Worm (Caenorhabditis elegans) whole organism, mixed stage, embryonic: ENCODE results near the gene R02D3.8.

Experiments
- flh-1 ChIP-seq: fragments of 200-800 bp; sonication (Bioruptor generic); optimal IDR thresholded peaks from 2 replicates; lab custom pipeline; 2018; ENCODE audit warnings: mild to moderate bottlenecking, missing genetic modification characterization, moderate library complexity, missing compliant biosample characterization
- hlh-1 ChIP-seq: fragments of 150-350 bp; optimal IDR thresholded peaks from 2 replicates; lab custom pipeline; 2014; ENCODE audit warnings: missing biosample characterization, missing genetic modification reagents, missing genetic modification characterization
- lin-13 ChIP-seq: fragments of 150-350 bp; optimal IDR thresholded peaks from 2 replicates; lab custom pipeline; 2014; ENCODE audit warnings: missing biosample characterization, missing genetic modification characterization
- lin-32 ChIP-seq: fragments of 200-800 bp; sonication (Bioruptor generic); optimal IDR thresholded peaks from 2 replicates; lab custom pipeline; 2018; ENCODE audit warnings: mild to moderate bottlenecking, missing genetic modification characterization, missing compliant biosample characterization
- lsy-2 ChIP-seq: fragments of 150-350 bp; optimal IDR thresholded peaks from 2 replicates; lab custom pipeline; 2014; ENCODE audit warnings: missing biosample characterization, missing genetic modification characterization
- sptf-1 ChIP-seq: sonication (generic microtip); optimal IDR thresholded peaks from 2 replicates; lab custom pipeline; 2017; ENCODE audit warnings: mild to moderate bottlenecking, missing genetic modification characterization, moderate library complexity, missing compliant biosample characterization
- ztf-11 ChIP-seq: fragments of 150-350 bp; optimal IDR thresholded peaks from 2 replicates; lab custom pipeline; 2014; ENCODE audit warnings: missing biosample characterization, missing genetic modification characterization

DNA sequence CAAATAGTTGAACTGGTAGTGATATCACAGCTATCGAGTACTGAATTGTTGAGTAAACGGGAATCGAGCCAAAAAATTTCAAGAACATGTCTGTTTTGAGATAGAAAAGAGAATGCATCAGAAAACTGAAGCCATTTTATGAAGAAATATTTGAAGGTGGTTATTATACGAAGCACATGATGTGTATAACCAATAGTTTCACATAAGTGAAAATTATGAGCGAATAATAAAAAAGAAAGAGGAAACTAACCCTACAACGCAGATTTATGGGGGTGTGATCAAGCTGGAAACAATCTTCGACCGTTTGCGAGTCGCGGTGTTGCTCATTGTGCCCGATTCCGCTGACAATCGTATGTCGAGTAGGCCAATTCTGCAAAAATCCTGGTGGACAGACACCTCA, 16.3 kb upstream of the R02D3.8 start, which contains the start of gene srh-282:
- TF ChIP-seq ztf-11 (no peak), lin-32 (no peak), sptf-1 (tag; lab: Kevin White, UChicago) (no peak), hlh-1 (tag; lab: Kevin White, UChicago) (no peak), lin-13 (tag; lab: Kevin White, UChicago) (no peak), flh-1 (GFP tag; lab: Kevin White, UChicago) (no peak), lsy-2 (tag; lab: Kevin White, UChicago) (no peak)
